Fruit fly (Drosophila melanogaster) whole organism, adult: Measurements from ENCODE around the gene Antp.

ENCODE experiments used
- CG7101 ChIP-seq: fragments of 200-800 bp; sonication (Bioruptor generic); optimal IDR thresholded peaks from 2 replicates; lab custom pipeline; 2018; ENCODE audit warnings: missing biosample characterization, mild to moderate bottlenecking, missing genetic modification characterization, moderate library complexity
- Mnt ChIP-seq: fragments of 200-800 bp; sonication (Bioruptor generic); optimal IDR thresholded peaks from 2 replicates; lab custom pipeline; 2016; ENCODE audit warnings: missing biosample characterization, mild to moderate bottlenecking, missing genetic modification characterization
- bab1 ChIP-seq: fragments of 200-800 bp; sonication (Bioruptor generic); optimal IDR thresholded peaks from 3 replicates; lab custom pipeline; 2019; ENCODE audit warnings: missing biosample characterization, mild to moderate bottlenecking, missing genetic modification characterization, moderate library complexity
- kay ChIP-seq: fragments of 200-800 bp; sonication (Bioruptor generic); peaks from one replicate; lab custom pipeline; 2016; ENCODE audit warnings: missing biosample characterization, missing genetic modification characterization, borderline replicate concordance
- toe ChIP-seq: fragments of 200-800 bp; sonication (Bioruptor generic); optimal IDR thresholded peaks from 2 replicates; lab custom pipeline; 2016; ENCODE audit warnings: missing biosample characterization, missing genetic modification characterization

DNA sequence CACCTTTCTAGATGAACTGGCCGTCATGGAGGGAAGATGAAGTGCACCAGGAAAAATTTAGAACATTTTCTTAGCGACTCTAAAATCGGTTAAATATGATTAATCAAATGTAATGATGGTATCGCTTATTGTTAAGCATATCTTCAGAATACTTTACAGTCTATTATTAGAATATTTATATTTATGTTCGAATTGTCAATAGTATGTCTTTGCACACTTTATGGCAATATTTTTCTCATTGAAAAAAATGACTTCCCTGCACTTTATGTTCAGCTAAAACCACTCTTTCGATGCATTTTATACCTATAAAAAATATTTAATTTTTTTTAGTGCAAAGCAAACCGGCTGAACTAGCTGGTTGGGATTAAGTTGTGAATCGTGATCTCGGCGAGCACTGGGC lies 44.5 kb downstream of the Antp start:
- TF ChIP-seq kay (GFP tag; lab: Kevin White, UChicago) (no peak), CG7101 (no peak), Mnt (no peak), toe (GFP tag; lab: Kevin White, UChicago) (no peak), bab1 (GFP tag; lab: Kevin White, UChicago) (no peak)
